Worm (Caenorhabditis elegans): ENCODE results near the gene gsp-2.

The gsp-2 gene

DNA sequence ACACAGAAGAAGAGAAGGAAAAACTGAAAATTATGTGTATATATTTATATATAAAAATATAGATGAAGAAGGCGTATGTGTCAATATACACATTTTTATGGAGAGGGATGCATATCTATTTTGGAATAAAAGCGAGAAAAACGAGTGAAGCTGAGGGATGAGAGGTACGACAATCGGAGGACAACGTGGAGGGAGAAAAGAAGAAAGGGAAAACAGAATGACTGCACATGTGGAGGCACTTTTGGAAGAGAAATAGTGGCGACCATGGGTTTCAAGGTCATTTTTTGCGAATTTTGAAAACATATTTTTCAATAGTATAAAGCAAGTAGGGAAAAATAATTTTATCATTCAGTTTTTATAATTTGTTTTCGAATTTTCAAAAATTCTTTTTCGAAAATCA, 43.8 kb upstream of the gsp-2 start:
- TF ChIP-seq unc-55 (GFP tag; optimal IDR thresholded peaks at IDR 0.05) (peak; percentile 10), pax-1 (tag; optimal IDR thresholded peaks at IDR 0.05) (no peak)

- TF ChIP-seq tbx-2 (tag; optimal IDR thresholded peaks at IDR 0.05): no peak
Observed at ce11 chrIII:7293075-7293684, 43.2 kb upstream of the gsp-2 start, which contains the start of gene cwf-19L2. Gene cwf-19L2 (plus strand): TSS chrIII:7293634.

DNA sequence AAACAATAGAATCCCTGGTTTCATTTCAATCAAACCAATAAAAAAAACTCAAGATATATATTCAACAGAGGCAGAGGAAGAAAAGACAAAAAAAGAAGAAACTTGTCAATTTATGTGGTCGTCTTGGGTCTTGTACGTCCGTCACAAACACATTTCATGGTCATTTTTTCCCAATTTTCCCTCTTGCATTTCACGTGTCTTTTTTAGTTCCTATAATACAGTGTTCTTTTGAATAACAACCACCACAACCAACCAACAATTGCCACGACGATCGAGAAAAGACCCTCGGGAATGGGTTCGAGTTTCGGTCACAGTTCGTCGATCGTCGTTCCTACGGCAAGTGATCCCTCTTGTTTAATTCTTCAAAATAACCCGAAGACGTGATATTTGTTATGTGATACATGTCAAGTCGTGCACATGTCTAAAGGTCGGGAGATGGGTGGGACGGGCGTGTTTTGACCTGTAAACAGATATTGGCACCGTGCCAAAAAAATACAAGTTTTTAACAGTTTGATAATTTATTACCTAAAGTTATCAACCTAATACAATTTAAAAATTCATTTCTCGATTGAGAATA, 40.2 kb upstream of the gsp-2 start:
- TF ChIP-seq madf-2 (tag; optimal IDR thresholded peaks at IDR 0.05) (no peak), C08G9.2 (tag; optimal IDR thresholded peaks at IDR 0.05) (no peak), F13H6.1 (tag; optimal IDR thresholded peaks at IDR 0.05) (no peak), lin-11 (tag; optimal IDR thresholded peaks at IDR 0.05) (no peak)

- TF ChIP-seq ama-1 (optimal IDR thresholded peaks at IDR 0.05) (no peak), dmd-4 (tag; optimal IDR thresholded peaks at IDR 0.05; ENCODE audit: borderline replicate concordance) (no peak), ref-2 (tag; optimal IDR thresholded peaks at IDR 0.05) (no peak), pqm-1 (tag; optimal IDR thresholded peaks at IDR 0.05) (no peak), ceh-31 (tag; optimal IDR thresholded peaks at IDR 0.05) (no peak), nhr-11 (tag; optimal IDR thresholded peaks at IDR 0.05) (no peak), fkh-10 (GFP tag; optimal IDR thresholded peaks at IDR 0.05) (no peak), ceh-30 (tag; optimal IDR thresholded peaks at IDR 0.05) (no peak), elt-2 (tag; optimal IDR thresholded peaks at IDR 0.05) (no peak), ceh-14 (tag; optimal IDR thresholded peaks at IDR 0.05) (no peak), F13H6.1 (tag; optimal IDR thresholded peaks at IDR 0.05) (no peak), lin-11 (tag; optimal IDR thresholded peaks at IDR 0.05) (no peak), syd-9 (tag; optimal IDR thresholded peaks at IDR 0.05) (no peak), pros-1 (tag; optimal IDR thresholded peaks at IDR 0.05) (no peak), pax-1 (tag; optimal IDR thresholded peaks at IDR 0.05) (no peak), che-1 (tag; optimal IDR thresholded peaks at IDR 0.05) (no peak), ceh-19 (GFP tag; optimal IDR thresholded peaks at IDR 0.05) (no peak), Y22D7AL.16 (tag; optimal IDR thresholded peaks at IDR 0.05) (no peak), npax-4 (tag; optimal IDR thresholded peaks at IDR 0.05) (no peak)
Observed at ce11 chrIII:7297045-7297680, 39.2 kb upstream of the gsp-2 start.

DNA sequence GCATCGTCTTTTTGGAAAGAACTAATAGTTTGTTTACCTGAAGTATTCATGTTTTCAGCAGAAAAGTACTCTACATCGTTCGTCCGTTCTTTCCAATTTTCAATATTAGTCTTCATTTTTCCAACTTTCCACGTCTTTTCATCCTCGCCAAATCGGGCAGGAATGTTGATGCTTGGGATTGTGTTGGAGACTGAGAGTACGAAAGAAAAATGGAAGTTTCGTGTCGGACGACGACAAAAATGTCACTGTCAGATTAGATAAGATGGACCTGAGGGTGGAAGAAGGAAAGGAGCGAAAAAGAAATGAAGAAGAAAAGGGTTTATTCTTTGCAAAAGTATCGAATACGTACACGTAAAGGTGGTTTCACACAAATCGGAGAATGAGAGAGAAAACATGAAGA, 38.3 kb upstream of the gsp-2 start:
- TF ChIP-seq sox-4 (tag; optimal IDR thresholded peaks at IDR 0.05): no peak
- TF ChIP-seq sdc-2 (tag; optimal IDR thresholded peaks at IDR 0.05): no peak
- TF ChIP-seq fkh-10 (GFP tag; optimal IDR thresholded peaks at IDR 0.05): no peak
- TF ChIP-seq eyg-1 (tag; optimal IDR thresholded peaks at IDR 0.05): no peak
- TF ChIP-seq gmeb-2 (tag; optimal IDR thresholded peaks at IDR 0.05): no peak
- no peak for TF ChIP-seq ceh-30 (tag; optimal IDR thresholded peaks at IDR 0.05)
- TF ChIP-seq dve-1 (tag; optimal IDR thresholded peaks at IDR 0.05): no peak
- TF ChIP-seq sox-2 (GFP tag; IDR thresholded peaks at IDR 0.05): no peak

DNA sequence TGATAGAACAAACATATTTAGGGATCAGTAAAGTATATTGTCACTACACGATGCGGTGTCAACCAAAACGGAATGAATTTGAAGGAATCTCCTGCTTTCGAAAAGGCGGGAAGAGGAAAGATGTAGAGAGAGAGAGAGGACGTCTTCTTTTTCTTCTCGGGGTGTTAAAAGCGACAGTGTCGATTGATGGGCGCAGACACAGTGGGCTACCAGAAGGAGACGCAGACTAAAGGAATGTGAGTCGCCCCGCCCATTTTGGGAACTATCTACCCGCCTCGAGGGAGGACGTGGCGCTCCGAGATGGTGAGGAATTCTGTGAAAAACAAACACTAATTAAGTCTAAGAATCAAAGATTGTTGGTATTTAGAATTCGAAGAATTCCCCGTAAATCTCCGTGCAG, 36.9 kb upstream of the gsp-2 start, which contains the start of the genes B0361.14 and B0361.9:
B0361.14 (minus strand) TSS at position 66 of the 400 bp plus-strand sequence.
B0361.9 (minus strand) TSS at position 166 of the 400 bp plus-strand sequence.
- TF ChIP-seq elt-2 (tag; optimal IDR thresholded peaks at IDR 0.05) (no peak), ref-2 (tag; optimal IDR thresholded peaks at IDR 0.05) (peak; percentile 6)

DNA sequence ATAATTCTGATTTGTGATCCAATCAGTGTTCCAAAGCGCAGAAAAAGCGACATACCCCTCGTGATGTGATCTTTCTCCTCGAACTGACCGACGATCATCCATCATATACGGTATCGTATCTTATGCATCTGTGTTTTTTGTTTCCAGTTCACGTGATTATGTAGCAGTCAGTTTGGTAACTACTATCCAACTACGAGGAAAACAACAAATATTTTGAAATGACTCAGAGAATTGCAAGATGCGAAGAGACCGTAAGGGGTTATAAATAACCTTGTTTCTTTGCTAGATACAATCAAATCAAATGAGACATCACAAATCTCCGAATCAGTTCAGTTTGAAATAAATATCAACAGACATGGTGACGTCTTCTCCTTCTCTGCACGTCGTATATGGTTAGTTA, 36.2 kb upstream of the gsp-2 start:
- TF ChIP-seq T23F11.4 (GFP tag; optimal IDR thresholded peaks at IDR 0.05): no peak

Data from whole organism, late embryonic.